Fruit fly (Drosophila melanogaster) whole organism, embryonic: ENCODE results near the gene TrpRS.
A peak's percentile ranks its signal among the peaks of the same experiment; 100 is the strongest.

Experiments used
- Awh ChIP-seq: fragments of 200-800 bp; sonication (Bioruptor generic); IDR thresholded peaks from 2 replicates; pipeline ENCODE4, ENCODE4 v1.3.6; 2022; ENCODE audit warnings: missing biosample characterization, missing genetic modification characterization
- CG11085 ChIP-seq: fragments of 200-800 bp; sonication (Bioruptor generic); IDR thresholded peaks from 2 replicates; pipeline ENCODE4 v1.3.6; 2022; ENCODE audit warnings: missing biosample characterization, missing genetic modification characterization
- CG11456 ChIP-seq: fragments of 200-800 bp; sonication (Bioruptor generic); IDR thresholded peaks from 3 replicates; pipeline ENCODE4 v1.3.6; 2022; ENCODE audit warnings: missing biosample characterization, missing genetic modification characterization
- CG12071 ChIP-seq: fragments of 200-800 bp; sonication (Bioruptor generic); optimal IDR thresholded peaks from 3 replicates; lab custom pipeline; 2018; ENCODE audit warnings: missing biosample characterization, mild to moderate bottlenecking, missing genetic modification characterization
- CG14050 ChIP-seq: fragments of 200-800 bp; sonication (Bioruptor generic); IDR thresholded peaks from 3 replicates; pipeline ENCODE4 v1.3.6; 2022; ENCODE audit warnings: missing biosample characterization, missing genetic modification characterization
- CG14965 ChIP-seq: fragments of 200-800 bp; sonication (Bioruptor generic); optimal IDR thresholded peaks from 2 replicates; lab custom pipeline; 2016; ENCODE audit warnings: missing biosample characterization, missing genetic modification characterization, borderline replicate concordance
- CG15269 ChIP-seq: fragments of 200-800 bp; sonication (Bioruptor generic); optimal IDR thresholded peaks from 2 replicates; lab custom pipeline; 2018; ENCODE audit warnings: missing biosample characterization, mild to moderate bottlenecking, missing genetic modification characterization, moderate library complexity
- CG15696 ChIP-seq: fragments of 200-800 bp; sonication (Bioruptor generic); optimal IDR thresholded peaks from 2 replicates; lab custom pipeline; 2019; ENCODE audit warnings: missing biosample characterization, mild to moderate bottlenecking, missing genetic modification characterization, moderate library complexity
- CG17186 ChIP-seq: fragments of 200-800 bp; sonication (Bioruptor generic); optimal IDR thresholded peaks from 3 replicates; lab custom pipeline; 2017; ENCODE audit warnings: missing biosample characterization, missing genetic modification reagents, missing genetic modification characterization
- CG17359 ChIP-seq: fragments of 200-800 bp; sonication (Bioruptor generic); optimal IDR thresholded peaks from 3 replicates; lab custom pipeline; 2018; ENCODE audit warnings: missing biosample characterization, mild to moderate bottlenecking, missing genetic modification characterization, moderate library complexity
- CG17802 ChIP-seq: fragments of 200-800 bp; sonication (Bioruptor generic); optimal IDR thresholded peaks from 2 replicates; lab custom pipeline; 2018; ENCODE audit warnings: missing biosample characterization, mild to moderate bottlenecking, missing genetic modification characterization, moderate library complexity
- CG18262 ChIP-seq: fragments of 200-800 bp; optimal IDR thresholded peaks from 3 replicates; lab custom pipeline; 2019; ENCODE audit warnings: missing biosample characterization, mild to moderate bottlenecking, missing genetic modification characterization, moderate library complexity
- CG2116 ChIP-seq: fragments of 200-800 bp; sonication (Bioruptor generic); optimal IDR thresholded peaks from 3 replicates; lab custom pipeline; 2018; ENCODE audit warnings: missing biosample characterization, mild to moderate bottlenecking, missing genetic modification characterization
- CG2202 ChIP-seq: fragments of 200-800 bp; sonication (Bioruptor generic); optimal IDR thresholded peaks from 2 replicates; lab custom pipeline; 2018; ENCODE audit warnings: missing biosample characterization, mild to moderate bottlenecking, missing genetic modification characterization
- CG31441 ChIP-seq: fragments of 200-800 bp; sonication (Bioruptor generic); IDR thresholded peaks from 2 replicates; pipeline ENCODE4 v1.3.6; 2022; ENCODE audit warnings: missing biosample characterization, missing genetic modification characterization
- CG3163 ChIP-seq: fragments of 200-800 bp; sonication (Bioruptor generic); optimal IDR thresholded peaks from 3 replicates; lab custom pipeline; 2016; ENCODE audit warnings: missing biosample characterization, missing genetic modification characterization
- CG4617 ChIP-seq: fragments of 200-800 bp; sonication (Bioruptor generic); optimal IDR thresholded peaks from 3 replicates; lab custom pipeline; 2016; ENCODE audit warnings: missing biosample characterization, missing genetic modification characterization, borderline replicate concordance
- CG4854 ChIP-seq: fragments of 200-800 bp; sonication (Bioruptor generic); optimal IDR thresholded peaks from 2 replicates; lab custom pipeline; 2016; ENCODE audit warnings: missing biosample characterization, missing genetic modification characterization, inconsistent platforms
- CG6854 ChIP-seq: fragments of 200-800 bp; sonication (Bioruptor generic); optimal IDR thresholded peaks from 3 replicates; lab custom pipeline; 2017; ENCODE audit warnings: missing biosample characterization, mild to moderate bottlenecking, missing genetic modification characterization
- CG8281 ChIP-seq: fragments of 200-800 bp; sonication (Bioruptor generic); optimal IDR thresholded peaks from 2 replicates; lab custom pipeline; 2018; ENCODE audit warnings: missing biosample characterization, mild to moderate bottlenecking, missing genetic modification characterization, moderate library complexity
- CrebB ChIP-seq: fragments of 200-800 bp; sonication (Bioruptor generic); optimal IDR thresholded peaks from 3 replicates; lab custom pipeline; 2018; ENCODE audit warnings: missing biosample characterization, mild to moderate bottlenecking, missing genetic modification characterization
- Dp ChIP-seq: fragments of 200-800 bp; sonication (Bioruptor generic); optimal IDR thresholded peaks from 2 replicates; lab custom pipeline; 2018; ENCODE audit warnings: missing biosample characterization, mild to moderate bottlenecking, missing genetic modification characterization, moderate library complexity
- Gsc ChIP-seq: fragments of 200-800 bp; sonication (Bioruptor generic); IDR thresholded peaks from 2 replicates; pipeline ENCODE4 v1.3.6; 2022; ENCODE audit warnings: missing biosample characterization, missing genetic modification characterization
- Lpt ChIP-seq: fragments of >200 bp; optimal IDR thresholded peaks from 2 replicates; lab custom pipeline; 2018; ENCODE audit warnings: missing biosample characterization, missing genetic modification characterization
- MESR4 ChIP-seq: fragments of 200-800 bp; sonication (Bioruptor generic); optimal IDR thresholded peaks from 2 replicates; lab custom pipeline; 2018; ENCODE audit warnings: missing biosample characterization, mild to moderate bottlenecking, missing genetic modification characterization, moderate library complexity
- Meics ChIP-seq: fragments of 200-800 bp; sonication (Bioruptor generic); optimal IDR thresholded peaks from 2 replicates; lab custom pipeline; 2017; ENCODE audit warnings: missing biosample characterization, mild to moderate bottlenecking, missing genetic modification characterization
- NK7.1 ChIP-seq: fragments of 200-800 bp; sonication (Bioruptor generic); optimal IDR thresholded peaks from 3 replicates; lab custom pipeline; 2016; ENCODE audit warnings: missing biosample characterization, missing genetic modification characterization
- Oaz ChIP-seq: fragments of 200-800 bp; sonication (Bioruptor generic); IDR thresholded peaks from 2 replicates; pipeline ENCODE4 v1.3.6; 2022; ENCODE audit warnings: missing biosample characterization, missing genetic modification characterization
- Stat92E ChIP-seq, 3 experiments: fragments of >200 bp in 2 of 3; fragments of 200-800 bp in 1 of 3; sonication (Bioruptor generic) in 1 of 3; optimal IDR thresholded peaks; 2 replicates each; lab custom pipeline; 2017 to 2019; ENCODE audit warnings: missing biosample characterization in 3 of 3, missing genetic modification characterization in 3 of 3, mild to moderate bottlenecking in 1 of 3, moderate library complexity in 1 of 3
- Taf1 ChIP-seq: fragments of 200-800 bp; sonication (Bioruptor generic); IDR thresholded peaks from 2 replicates; pipeline ENCODE4 v1.3.6; 2022; ENCODE audit warnings: missing biosample characterization, missing genetic modification characterization
- Trl ChIP-seq, 3 experiments: fragments of >200 bp in 2 of 3; fragments of 200-800 bp in 1 of 3; sonication (Bioruptor generic) in 1 of 3; optimal IDR thresholded peaks; 2 replicates in 1 of 3; 3 replicates in 2 of 3; lab custom pipeline; 2016 to 2017; ENCODE audit warnings: missing biosample characterization in 1 of 3, missing genetic modification characterization in 1 of 3
- Usf ChIP-seq: fragments of 200-800 bp; sonication (Bioruptor generic); optimal IDR thresholded peaks from 2 replicates; lab custom pipeline; 2017; ENCODE audit warnings: missing genotype, missing biosample characterization, missing genetic modification characterization
- Xbp1 ChIP-seq: fragments of 200-800 bp; sonication (Bioruptor generic); optimal IDR thresholded peaks from 3 replicates; lab custom pipeline; 2016; ENCODE audit warnings: missing biosample characterization, mild to moderate bottlenecking, missing genetic modification characterization
- ab ChIP-seq: fragments of 200-800 bp; sonication (Bioruptor generic); optimal IDR thresholded peaks from 2 replicates; lab custom pipeline; 2016; ENCODE audit warnings: missing biosample characterization, missing genetic modification characterization
- chm ChIP-seq: fragments of 200-800 bp; sonication (Bioruptor generic); IDR thresholded peaks from 2 replicates; pipeline ENCODE4 v1.3.6; 2022; ENCODE audit warnings: missing biosample characterization, missing genetic modification characterization
- en ChIP-seq: fragments of 200-800 bp; sonication (Bioruptor generic); optimal IDR thresholded peaks from 2 replicates; lab custom pipeline; 2016; ENCODE audit warnings: missing biosample characterization, missing genetic modification characterization
- fru ChIP-seq: fragments of >200 bp; optimal IDR thresholded peaks from 2 replicates; lab custom pipeline; 2017
- her ChIP-seq: fragments of 200-800 bp; sonication (Bioruptor generic); optimal IDR thresholded peaks from 2 replicates; lab custom pipeline; 2016; ENCODE audit warnings: missing biosample characterization, missing genetic modification characterization
- kay ChIP-seq: fragments of 200-800 bp; sonication (Bioruptor generic); optimal IDR thresholded peaks from 2 replicates; lab custom pipeline; 2016; ENCODE audit warnings: missing biosample characterization, missing genetic modification characterization
- klu ChIP-seq: fragments of 200-800 bp; sonication (Bioruptor generic); IDR thresholded peaks from 2 replicates; pipeline ENCODE4 v1.3.6; 2022; ENCODE audit warnings: missing biosample characterization, missing genetic modification characterization
- odd ChIP-seq: fragments of 200-800 bp; sonication (Bioruptor generic); optimal IDR thresholded peaks from 2 replicates; lab custom pipeline; 2017; ENCODE audit warnings: missing biosample characterization, mild to moderate bottlenecking, missing genetic modification characterization
- pb ChIP-seq: fragments of 200-800 bp; sonication (Bioruptor generic); optimal IDR thresholded peaks from 3 replicates; lab custom pipeline; 2016; ENCODE audit warnings: missing biosample characterization, missing genetic modification characterization
- pfk ChIP-seq: fragments of 200-800 bp; sonication (Bioruptor generic); optimal IDR thresholded peaks from 2 replicates; lab custom pipeline; 2018; ENCODE audit warnings: missing biosample characterization, mild to moderate bottlenecking, missing genetic modification characterization, moderate library complexity
- phol ChIP-seq: fragments of 200-800 bp; sonication (Bioruptor generic); optimal IDR thresholded peaks from 3 replicates; lab custom pipeline; 2018; ENCODE audit warnings: missing biosample characterization, mild to moderate bottlenecking, missing genetic modification characterization, moderate library complexity
- shn ChIP-seq: fragments of 200-800 bp; sonication (Bioruptor generic); optimal IDR thresholded peaks from 3 replicates; lab custom pipeline; 2016; ENCODE audit warnings: missing biosample characterization, missing genetic modification characterization
- so ChIP-seq: fragments of 200-800 bp; sonication (Bioruptor generic); IDR thresholded peaks from 3 replicates; pipeline ENCODE4 v1.3.6; 2022; ENCODE audit warnings: missing biosample characterization, missing genetic modification characterization
- stwl ChIP-seq: fragments of 200-800 bp; sonication (Bioruptor generic); optimal IDR thresholded peaks from 3 replicates; lab custom pipeline; 2018; ENCODE audit warnings: missing biosample characterization, mild to moderate bottlenecking, missing genetic modification characterization, moderate library complexity
- toy ChIP-seq: fragments of 200-800 bp; sonication (Bioruptor generic); IDR thresholded peaks from 2 replicates; pipeline ENCODE4 v1.3.6; 2022; ENCODE audit warnings: missing biosample characterization, missing genetic modification characterization
- trh ChIP-seq: fragments of 200-800 bp; sonication (Bioruptor generic); optimal IDR thresholded peaks from 2 replicates; lab custom pipeline; 2016; ENCODE audit warnings: missing biosample characterization, missing genetic modification characterization
- tup ChIP-seq: fragments of 200-800 bp; sonication (Bioruptor generic); optimal IDR thresholded peaks from 2 replicates; lab custom pipeline; 2016; ENCODE audit warnings: missing biosample characterization, mild to moderate bottlenecking, missing genetic modification characterization, moderate library complexity
- zfh1 ChIP-seq: fragments of 200-800 bp; sonication (Bioruptor generic); IDR thresholded peaks from 3 replicates; pipeline ENCODE4 v1.3.6; 2022; ENCODE audit warnings: missing biosample characterization, missing genetic modification characterization

TrpRS gene

dm6 chr3R:9224807-9225206 lies 41.9 kb downstream of the TrpRS start (continued):
- TF ChIP-seq CG15696 (tag; lab: Kevin White, UChicago) (peak; percentile 14), CG15269 (tag; lab: Kevin White, UChicago) (peak; percentile 70), CrebB (tag; lab: Kevin White, UChicago) (no peak), Meics (peak; percentile 63), CG14965 (GFP tag; lab: Kevin White, UChicago) (no peak), CG4617 (GFP tag; lab: Kevin White, UChicago) (peak; percentile 24), CG31441 (GFP tag; lab: Robert Waterston, UW) (peak; percentile 80), pb (peak; percentile 27), ab (GFP tag; lab: Kevin White, UChicago) (no peak), pfk (GFP tag; lab: Kevin White, UChicago) (no peak), phol (tag; lab: Kevin White, UChicago) (peak; percentile 69), Usf (GFP tag; lab: Kevin White, UChicago) (no peak), CG11085 (GFP tag; lab: Robert Waterston, UW) (peak; percentile 36; the same call in 1 of the 2 replicates), CG4854 (GFP tag; lab: Kevin White, UChicago) (no peak), Gsc (GFP tag; lab: Robert Waterston, UW) (no peak), Taf1 (GFP tag; lab: Robert Waterston, UW) (no peak), her (GFP tag; lab: Kevin White, UChicago) (peak; percentile 10), CG12071 (GFP tag; lab: Kevin White, UChicago) (no peak), shn (GFP tag; lab: Kevin White, UChicago) (peak; percentile 39), kay (GFP tag; lab: Kevin White, UChicago) (peak; percentile 47), CG6854 (GFP tag; lab: Kevin White, UChicago) (no peak), CG18262 (tag; lab: Kevin White, UChicago) (peak; percentile 86), CG17802 (tag; lab: Kevin White, UChicago) (peak; percentile 8), fru (no peak), zfh1 (peak; percentile 73; the same call in 2 of the 3 replicates), Trl (optimal IDR thresholded peaks at IDR 0.05; lab: Kevin White, UChicago) (no peak), Trl (GFP tag; optimal IDR thresholded peaks at IDR 0.05; lab: Kevin White, UChicago) (peak; percentile 56), Stat92E (GFP tag; optimal IDR thresholded peaks at IDR 0.05; lab: Kevin White, UChicago) (no peak), trh (GFP tag; lab: Kevin White, UChicago) (peak; percentile 19), CG2202 (tag; lab: Kevin White, UChicago) (no peak), NK7.1 (peak; percentile 16), Oaz (GFP tag; lab: Robert Waterston, UW) (no peak), tup (GFP tag; lab: Kevin White, UChicago) (no peak), toy (no peak), Xbp1 (GFP tag; lab: Kevin White, UChicago) (peak; percentile 81), odd (GFP tag; lab: Kevin White, UChicago) (no peak), chm (GFP tag; lab: Robert Waterston, UW) (no peak), CG17186 (GFP tag; lab: Kevin White, UChicago) (no peak), en (GFP tag; lab: Kevin White, UChicago) (peak; percentile 6), klu (peak; percentile 42; the same call in 1 of the 2 replicates), CG3163 (GFP tag; lab: Kevin White, UChicago) (peak; percentile 19), Dp (GFP tag; lab: Kevin White, UChicago) (no peak), CG8281 (tag; lab: Kevin White, UChicago) (peak; percentile 35), Lpt (GFP tag; lab: Kevin White, UChicago) (no peak), MESR4 (GFP tag; lab: Kevin White, UChicago) (no peak), CG17359 (tag; lab: Kevin White, UChicago) (peak; percentile 88), stwl (tag; lab: Kevin White, UChicago) (peak; percentile 13), CG2116 (GFP tag; lab: Kevin White, UChicago) (peak; percentile 26), so (GFP tag; lab: Robert Waterston, UW) (peak; percentile 81; the same call in 1 of the 3 replicates), CG14050 (peak; percentile 38; the same call in 1 of the 3 replicates), CG11456 (GFP tag; lab: Robert Waterston, UW) (no peak), Awh (GFP tag; lab: Robert Waterston, UW) (peak; percentile 58; the same call in 1 of the 2 replicates)
